Worm (Caenorhabditis elegans): ENCODE measurements around the gene shk-1.

- no peak for TF ChIP-seq hmg-4 (GFP tag; optimal IDR thresholded peaks at IDR 0.05)
- no peak for TF ChIP-seq hnd-1 (tag; optimal IDR thresholded peaks at IDR 0.05)
- TF ChIP-seq tra-4 (tag; optimal IDR thresholded peaks at IDR 0.05), result no peak
- TF ChIP-seq ama-1 (optimal IDR thresholded peaks at IDR 0.05), result no peak
- TF ChIP-seq scrt-1 (GFP tag; IDR thresholded peaks at IDR 0.05), result no peak
- no peak for TF ChIP-seq hmbx-1 (tag; optimal IDR thresholded peaks at IDR 0.05)
- TF ChIP-seq ets-7 (tag; optimal IDR thresholded peaks at IDR 0.05), result no peak
- TF ChIP-seq ceh-36 (tag; optimal IDR thresholded peaks at IDR 0.05), result no peak
- no peak for TF ChIP-seq sea-1 (GFP tag; conservative IDR thresholded peaks at IDR 0.05)
- TF ChIP-seq F13C5.2 (tag; optimal IDR thresholded peaks at IDR 0.05), result no peak
Observed at ce11 chrII:9793197-9793596, 35.2 kb downstream of the shk-1 start, which contains the start of gene cyp-13A3.

Measured in whole organism, early embryonic.